Fruit fly (Drosophila melanogaster) whole organism: Measurements from ENCODE around the gene Osi20.
A peak's percentile ranks its signal among the peaks of the same experiment; 100 is the strongest.

Experiments used
- CG8478 ChIP-seq: fragments of >200 bp; optimal IDR thresholded peaks from 2 replicates; lab custom pipeline; 2018; ENCODE audit warnings: inconsistent platforms
- Dll ChIP-seq: fragments of >200 bp; optimal IDR thresholded peaks from 2 replicates; lab custom pipeline; 2017
- EcR ChIP-seq, 2 experiments: fragments of >200 bp; optimal IDR thresholded peaks; 2 replicates each; lab custom pipeline; 2017; ENCODE audit warnings: missing biosample characterization in 2 of 2, missing genetic modification characterization in 2 of 2, missing genetic modification reagents in 2 of 2
- pan ChIP-seq: fragments of >200 bp; optimal IDR thresholded peaks from 2 replicates; lab custom pipeline; 2017
- psq ChIP-seq: fragments of >200 bp; optimal IDR thresholded peaks from 2 replicates; lab custom pipeline; 2017
- usp ChIP-seq: fragments of >200 bp; optimal IDR thresholded peaks from 2 replicates; lab custom pipeline; 2017; ENCODE audit warnings: missing biosample characterization, missing genetic modification characterization, mixed read lengths

The Osi20 gene

dm6 chr3R:6315078-6315477, 24.8 kb upstream of the Osi20 start:
- TF ChIP-seq EcR (GFP tag; optimal IDR thresholded peaks at IDR 0.05; lab: Kevin White, UChicago): no peak
- TF ChIP-seq CG8478 (lab: Kevin White, UChicago): no peak
- TF ChIP-seq usp (GFP tag; lab: Kevin White, UChicago): no peak
- TF ChIP-seq Dll (lab: Kevin White, UChicago): no peak

dm6 chr3R:6329774-6330298, 10.1 kb upstream of the Osi20 start, which contains the start of gene Osi18:
Gene Osi18 (plus strand): TSS chr3R:6330248.
- no peak for TF ChIP-seq EcR (GFP tag; optimal IDR thresholded peaks at IDR 0.05; lab: Kevin White, UChicago)

- TF ChIP-seq psq (lab: Kevin White, UChicago): no peak
- TF ChIP-seq pan (lab: Kevin White, UChicago): no peak
- TF ChIP-seq Dll (lab: Kevin White, UChicago): no peak
- no peak for TF ChIP-seq CG8478 (lab: Kevin White, UChicago)
- no peak for TF ChIP-seq usp (GFP tag; lab: Kevin White, UChicago)
- no peak for TF ChIP-seq EcR (GFP tag; optimal IDR thresholded peaks at IDR 0.05; lab: Kevin White, UChicago)
Measured at dm6 chr3R:6334906-6335433, 4.9 kb upstream of the Osi20 start, which contains the start of gene Osi19. Gene Osi19 (plus strand): TSS chr3R:6335362.

dm6 chr3R:6337397-6337796, 2.5 kb upstream of the Osi20 start:
- TF ChIP-seq usp (GFP tag; lab: Kevin White, UChicago) (no peak), Dll (lab: Kevin White, UChicago) (no peak), CG8478 (lab: Kevin White, UChicago) (no peak), EcR (GFP tag; optimal IDR thresholded peaks at IDR 0.05; lab: Kevin White, UChicago) (no peak), pan (lab: Kevin White, UChicago) (no peak), psq (lab: Kevin White, UChicago) (no peak)

dm6 chr3R:6341668-6342067, 1.8 kb downstream of the Osi20 start, which contains the start of gene CG17917:
Gene CG17917 (plus strand): TSS chr3R:6341968.
- no peak for TF ChIP-seq psq (lab: Kevin White, UChicago)
- TF ChIP-seq Dll (lab: Kevin White, UChicago): no peak
- no peak for TF ChIP-seq usp (GFP tag; lab: Kevin White, UChicago)
- TF ChIP-seq pan (lab: Kevin White, UChicago): no peak
- no peak for TF ChIP-seq EcR (GFP tag; optimal IDR thresholded peaks at IDR 0.05; lab: Kevin White, UChicago)
- TF ChIP-seq CG8478 (lab: Kevin White, UChicago): no peak

DNA sequence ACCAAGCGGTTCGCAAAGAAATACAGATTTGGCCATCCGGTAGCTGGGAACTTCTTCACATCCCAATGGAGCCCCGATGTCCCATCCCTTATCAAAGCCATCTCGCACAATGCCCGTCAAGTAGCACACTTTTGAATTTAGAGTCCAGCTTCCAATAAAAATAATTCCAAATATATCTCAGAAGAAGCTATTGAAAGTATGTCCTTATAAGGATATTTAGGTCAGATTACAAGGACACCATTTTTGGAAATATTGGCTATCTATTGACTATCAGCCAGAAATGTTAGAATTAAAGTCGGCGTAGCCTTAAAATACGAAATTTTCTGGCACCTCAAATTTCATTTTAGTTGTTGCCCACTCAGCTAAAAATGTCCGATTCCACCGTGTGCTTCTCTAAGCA, 2.8 kb downstream of the Osi20 start, which contains the start of gene CG10298:
TSS of gene CG10298 (plus strand) at position 301 of the 400 bp plus-strand sequence.
- no peak for TF ChIP-seq usp (GFP tag; lab: Kevin White, UChicago)
- TF ChIP-seq Dll (lab: Kevin White, UChicago): no peak
- TF ChIP-seq CG8478 (lab: Kevin White, UChicago): no peak
- TF ChIP-seq EcR (GFP tag; optimal IDR thresholded peaks at IDR 0.05; lab: Kevin White, UChicago): no peak
- no peak for TF ChIP-seq psq (lab: Kevin White, UChicago)
- TF ChIP-seq pan (lab: Kevin White, UChicago): no peak

DNA sequence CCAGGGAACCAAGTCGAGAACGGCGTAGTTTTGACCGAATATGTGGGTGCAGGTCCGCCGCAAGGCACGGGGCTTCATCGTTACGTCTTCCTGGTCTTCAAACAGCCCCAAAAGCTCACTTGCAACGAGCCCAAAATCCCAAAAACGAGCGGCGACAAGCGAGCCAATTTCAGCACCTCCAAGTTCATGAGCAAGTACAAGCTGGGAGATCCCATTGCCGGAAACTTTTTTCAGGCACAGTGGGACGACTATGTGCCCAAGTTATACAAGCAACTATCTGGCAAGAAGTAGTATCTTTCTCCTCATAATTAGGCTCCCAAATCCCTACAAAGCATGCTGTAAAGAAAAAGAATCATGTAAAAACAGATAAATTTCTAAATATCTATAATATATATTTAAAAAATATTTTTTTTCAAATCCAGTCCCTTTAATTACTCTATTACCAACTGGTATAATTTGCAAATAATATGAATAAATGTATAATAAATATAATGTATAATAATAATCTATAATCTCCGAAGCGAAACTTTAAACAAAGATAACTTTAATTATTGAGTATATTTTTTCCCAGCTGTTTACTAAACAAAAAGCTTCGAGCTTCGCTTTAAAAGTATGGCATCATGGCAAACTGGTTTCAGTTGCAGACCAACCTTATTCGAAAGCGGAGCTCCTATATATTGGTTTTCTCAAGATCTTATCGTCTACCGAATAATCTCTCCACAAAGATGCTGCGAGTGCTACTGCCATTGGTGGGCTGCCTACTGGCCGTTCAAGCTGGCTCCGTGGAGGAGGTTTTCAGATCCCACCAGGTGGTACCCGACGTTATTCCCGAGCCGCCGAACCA, 3.7 kb downstream of the Osi20 start, which contains the start of gene CG17919:
TSS of gene CG17919 (plus strand) at position 634 of the 844 bp plus-strand sequence.
- TF ChIP-seq pan (lab: Kevin White, UChicago): no peak
- TF ChIP-seq usp (GFP tag; lab: Kevin White, UChicago): no peak
- TF ChIP-seq CG8478 (lab: Kevin White, UChicago): no peak
- TF ChIP-seq Dll (lab: Kevin White, UChicago): no peak
- no peak for TF ChIP-seq EcR (GFP tag; optimal IDR thresholded peaks at IDR 0.05; lab: Kevin White, UChicago)
- no peak for TF ChIP-seq psq (lab: Kevin White, UChicago)

DNA sequence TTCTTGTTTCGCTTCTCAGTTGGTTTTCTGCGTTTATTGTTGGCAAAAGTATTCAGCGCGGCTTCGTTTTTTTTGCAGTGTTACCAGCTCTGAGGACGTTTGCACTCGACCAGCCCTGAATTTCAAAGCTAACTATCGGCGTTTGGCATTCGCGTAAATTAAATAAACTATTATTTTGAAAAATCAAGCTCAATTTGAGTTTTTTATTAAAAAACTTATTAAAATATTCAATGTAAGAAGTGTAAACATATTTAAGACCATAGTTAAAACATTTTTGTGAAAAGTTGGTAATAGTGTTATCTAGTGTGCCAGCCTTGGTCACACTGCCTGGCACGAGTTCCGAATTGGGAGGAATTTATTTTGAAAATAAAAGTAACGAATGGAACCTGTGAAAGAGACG, 5.9 kb downstream of the Osi20 start, which contains the start of the genes SmD2 and CG18048:
TSS of gene SmD2 (minus strand) at position 98 of the 400 bp plus-strand sequence.
TSS of gene CG18048 (plus strand) at position 298 of the 400 bp plus-strand sequence.
- no peak for TF ChIP-seq usp (GFP tag; lab: Kevin White, UChicago)

DNA sequence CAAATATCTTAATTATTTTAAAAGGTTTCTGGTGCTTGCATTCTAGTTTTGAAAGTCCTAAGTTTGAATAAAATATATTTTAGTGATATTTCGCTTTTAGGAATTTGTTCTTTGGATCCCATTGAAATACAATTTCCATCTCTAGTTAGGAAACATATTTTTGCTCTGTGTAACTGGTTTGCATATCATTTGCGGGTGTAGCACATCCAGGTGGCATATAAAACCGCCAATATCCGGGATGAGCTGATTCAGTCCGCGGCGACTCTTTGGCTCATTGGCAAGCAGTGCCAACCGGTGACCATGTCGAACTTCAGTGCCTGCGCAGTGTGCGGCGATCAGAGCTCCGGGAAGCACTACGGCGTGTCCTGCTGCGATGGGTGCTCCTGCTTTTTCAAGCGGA, 9.0 kb downstream of the Osi20 start, which contains the start of gene Hr83:
TSS of gene Hr83 (plus strand) at position 301 of the 400 bp plus-strand sequence.
- TF ChIP-seq usp (GFP tag; lab: Kevin White, UChicago): no peak
- no peak for TF ChIP-seq Dll (lab: Kevin White, UChicago)
- no peak for TF ChIP-seq pan (lab: Kevin White, UChicago)
- TF ChIP-seq EcR (GFP tag; optimal IDR thresholded peaks at IDR 0.05; lab: Kevin White, UChicago): no peak
- TF ChIP-seq CG8478 (lab: Kevin White, UChicago): no peak
- no peak for TF ChIP-seq psq (lab: Kevin White, UChicago)

DNA sequence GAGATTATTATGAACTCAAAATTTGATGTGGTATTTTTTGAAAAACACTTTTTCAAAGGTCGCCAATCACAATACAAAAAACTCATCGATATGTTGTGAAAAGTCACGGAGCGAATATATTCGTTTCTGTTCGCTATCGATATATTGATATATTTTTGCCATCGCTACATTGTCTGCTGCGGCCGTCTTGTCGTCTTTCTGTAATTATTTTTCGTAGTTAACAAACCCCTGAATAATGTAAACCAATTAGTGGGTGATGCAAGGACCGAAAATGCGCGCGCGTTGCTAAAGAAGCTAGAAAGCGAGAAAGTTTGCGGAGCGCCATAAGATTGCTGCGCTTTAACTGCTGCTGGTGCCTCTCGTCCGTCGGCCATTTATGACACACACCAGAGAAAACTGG, 10.9 kb downstream of the Osi20 start, which contains the start of gene Pak:
TSS of gene Pak (plus strand) at position 142 of the 400 bp plus-strand sequence.
- TF ChIP-seq pan (lab: Kevin White, UChicago) (no peak), usp (GFP tag; lab: Kevin White, UChicago) (no peak), psq (lab: Kevin White, UChicago) (no peak), Dll (lab: Kevin White, UChicago) (no peak), EcR (GFP tag; optimal IDR thresholded peaks at IDR 0.05; lab: Kevin White, UChicago) (no peak), CG8478 (lab: Kevin White, UChicago) (no peak)

dm6 chr3R:6351181-6351580, 11.3 kb downstream of the Osi20 start:
- no peak for TF ChIP-seq CG8478 (lab: Kevin White, UChicago)
- TF ChIP-seq Dll (lab: Kevin White, UChicago): peak; percentile 23
- TF ChIP-seq psq (lab: Kevin White, UChicago): no peak
- no peak for TF ChIP-seq EcR (GFP tag; optimal IDR thresholded peaks at IDR 0.05; lab: Kevin White, UChicago)
- no peak for TF ChIP-seq pan (lab: Kevin White, UChicago)
- no peak for TF ChIP-seq usp (GFP tag; lab: Kevin White, UChicago)
